Worm (Caenorhabditis elegans) whole organism, L1 larva: ENCODE measurements around the gene T04H1.5.

Experiments used
- C16A3.4 ChIP-seq: fragments of 150-350 bp; optimal IDR thresholded peaks from 2 replicates; lab custom pipeline; 2014; ENCODE audit warnings: missing biosample characterization, missing genetic modification characterization
- C34B4.2 ChIP-seq: sonication (generic microtip); optimal IDR thresholded peaks from 2 replicates; lab custom pipeline; 2017; ENCODE audit warnings: mild to moderate bottlenecking, missing genetic modification characterization, missing compliant biosample characterization
- Y116A8C.19 ChIP-seq: sonication (generic microtip); optimal IDR thresholded peaks from 2 replicates; lab custom pipeline; 2016; ENCODE audit warnings: missing compliant biosample characterization, missing genetic modification characterization, borderline replicate concordance
- aha-1 ChIP-seq: fragments of 150-350 bp; optimal IDR thresholded peaks from 2 replicates; lab custom pipeline; 2014; ENCODE audit warnings: missing biosample characterization, missing genetic modification characterization
- aly-2 ChIP-seq: fragments of 150-350 bp; optimal IDR thresholded peaks from 2 replicates; lab custom pipeline; 2014; ENCODE audit warnings: missing biosample characterization, missing genetic modification characterization
- ama-1 ChIP-seq: fragments of 150-350 bp; optimal IDR thresholded peaks from 2 replicates; lab custom pipeline; 2014
- blmp-1 ChIP-seq: fragments of 150-350 bp; optimal IDR thresholded peaks from 2 replicates; lab custom pipeline; 2014; ENCODE audit warnings: missing biosample characterization, missing genetic modification characterization
- ceh-8 ChIP-seq: fragments of 200-800 bp; sonication (Bioruptor generic); optimal IDR thresholded peaks from 2 replicates; lab custom pipeline; 2018; ENCODE audit warnings: mild to moderate bottlenecking, missing genetic modification characterization, moderate library complexity, missing compliant biosample characterization
- ceh-82 ChIP-seq, 3 experiments: fragments of 150-350 bp in 1 of 3; sonication (generic microtip) in 2 of 3; optimal IDR thresholded peaks; 2 replicates each; lab custom pipeline; 2014 to 2017; ENCODE audit warnings: missing biosample characterization in 3 of 3, missing genetic modification characterization in 3 of 3
- ceh-88 ChIP-seq: fragments of 200-800 bp; sonication (Bioruptor generic); IDR thresholded peaks from 2 replicates; pipeline ENCODE4 v1.3.6; 2022; ENCODE audit warnings: missing genetic modification characterization, missing compliant biosample characterization
- ceh-90 ChIP-seq: sonication (generic microtip); optimal IDR thresholded peaks from 2 replicates; lab custom pipeline; 2016; ENCODE audit warnings: missing genetic modification characterization, missing compliant biosample characterization
- ces-1 ChIP-seq: fragments of 150-350 bp; optimal IDR thresholded peaks from 2 replicates; lab custom pipeline; 2014; ENCODE audit warnings: missing biosample characterization, missing genetic modification reagents, missing genetic modification characterization
- dpl-1 ChIP-seq, 3 experiments: fragments of 150-350 bp in 2 of 3; sonication (generic microtip) in 1 of 3; optimal IDR thresholded peaks; 2 replicates each; lab custom pipeline; 2014 to 2017; ENCODE audit warnings: missing biosample characterization in 3 of 3, missing genetic modification characterization in 3 of 3, missing genetic modification reagents in 3 of 3
- efl-1 ChIP-seq, 4 experiments: fragments of 150-350 bp; optimal IDR thresholded peaks in 3 of 4; peaks in 1 of 4; 1 replicate in 1 of 4; 2 replicates in 3 of 4; lab custom pipeline; 2014; ENCODE audit warnings: missing biosample characterization in 2 of 4, missing genetic modification characterization in 2 of 4, missing genetic modification reagents in 2 of 4
- efl-3 ChIP-seq: fragments of 200-800 bp; sonication (Bioruptor generic); optimal IDR thresholded peaks from 2 replicates; lab custom pipeline; 2018; ENCODE audit warnings: mild to moderate bottlenecking, missing genetic modification characterization, missing compliant biosample characterization
- egl-13 ChIP-seq: sonication (generic microtip); optimal IDR thresholded peaks from 2 replicates; lab custom pipeline; 2016; ENCODE audit warnings: missing genotype, missing genetic modification reagents, missing genetic modification characterization, missing compliant biosample characterization
- elt-2 ChIP-seq: sonication (generic microtip); optimal IDR thresholded peaks from 2 replicates; lab custom pipeline; 2016; ENCODE audit warnings: missing genetic modification characterization, mild to moderate bottlenecking, inconsistent platforms, missing compliant biosample characterization, missing genetic modification reagents
- elt-3 ChIP-seq, 6 experiments: fragments of 150-350 bp in 1 of 6; sonication (generic microtip); optimal IDR thresholded peaks; 2 replicates each; lab custom pipeline; 2017 to 2018; ENCODE audit warnings: missing biosample characterization in 6 of 6, missing genetic modification characterization in 6 of 6, inconsistent platforms in 1 of 6
- fkh-10 ChIP-seq: sonication (generic microtip); optimal IDR thresholded peaks from 2 replicates; lab custom pipeline; 2017; ENCODE audit warnings: missing biosample characterization, missing genetic modification reagents, missing genetic modification characterization
- fos-1 ChIP-seq: fragments of 150-350 bp; optimal IDR thresholded peaks from 2 replicates; lab custom pipeline; 2014; ENCODE audit warnings: missing biosample characterization, missing genetic modification characterization
- grh-1 ChIP-seq: fragments of 200-800 bp; sonication (Bioruptor generic); IDR thresholded peaks from 2 replicates; pipeline ENCODE4 v1.3.6; 2022; ENCODE audit warnings: missing genetic modification reagents, missing genetic modification characterization, missing compliant biosample characterization
- hlh-17 ChIP-seq: fragments of 200-800 bp; sonication (Bioruptor generic); optimal IDR thresholded peaks from 2 replicates; lab custom pipeline; 2018; ENCODE audit warnings: missing genetic modification characterization, mild to moderate bottlenecking, missing compliant biosample characterization, moderate library complexity, borderline replicate concordance
- hpl-2 ChIP-seq: fragments of 150-350 bp; optimal IDR thresholded peaks from 2 replicates; lab custom pipeline; 2014; ENCODE audit warnings: missing biosample characterization, missing genetic modification reagents, missing genetic modification characterization
- lin-13 ChIP-seq: fragments of 150-350 bp; optimal IDR thresholded peaks from 2 replicates; lab custom pipeline; 2014; ENCODE audit warnings: missing biosample characterization, missing genetic modification reagents, missing genetic modification characterization
- lin-14 ChIP-seq: fragments of 200-800 bp; sonication (Bioruptor generic); optimal IDR thresholded peaks from 2 replicates; lab custom pipeline; 2018; ENCODE audit warnings: mild to moderate bottlenecking, missing genetic modification characterization, moderate library complexity, missing compliant biosample characterization
- lin-15B ChIP-seq: fragments of 150-350 bp; sonication (generic microtip); optimal IDR thresholded peaks from 3 replicates; lab custom pipeline; 2014; ENCODE audit warnings: missing biosample characterization, missing genetic modification characterization
- lin-35 ChIP-seq, 2 experiments: fragments of 150-350 bp; optimal IDR thresholded peaks; 2 replicates each; lab custom pipeline; 2014; ENCODE audit warnings: missing biosample characterization in 2 of 2, missing genetic modification characterization in 2 of 2, missing genetic modification reagents in 2 of 2
- lsy-2 ChIP-seq, 2 experiments: fragments of 150-350 bp; optimal IDR thresholded peaks; 2 replicates each; lab custom pipeline; 2014; ENCODE audit warnings: missing biosample characterization in 2 of 2, missing genetic modification characterization in 2 of 2
- mab-9 ChIP-seq: fragments of 200-800 bp; sonication (Bioruptor generic); IDR thresholded peaks from 2 replicates; pipeline ENCODE4 v1.3.6; 2022; ENCODE audit warnings: missing genetic modification reagents, missing genetic modification characterization, missing compliant biosample characterization
- mep-1 ChIP-seq: fragments of 150-350 bp; optimal IDR thresholded peaks from 2 replicates; lab custom pipeline; 2014; ENCODE audit warnings: missing biosample characterization, missing genetic modification characterization
- nhr-11 ChIP-seq: fragments of 150-350 bp; optimal IDR thresholded peaks from 2 replicates; lab custom pipeline; 2014; ENCODE audit warnings: missing biosample characterization, missing genetic modification characterization
- nhr-12 ChIP-seq: sonication (generic microtip); optimal IDR thresholded peaks from 2 replicates; lab custom pipeline; 2017; ENCODE audit warnings: missing biosample characterization, missing genetic modification characterization
- nhr-19 ChIP-seq: fragments of 200-800 bp; sonication (Bioruptor generic); conservative IDR thresholded peaks from 2 replicates; pipeline ENCODE4 v1.3.6; 2022; ENCODE audit warnings: missing genetic modification characterization, missing compliant biosample characterization
- nhr-237 ChIP-seq: fragments of 150-350 bp; optimal IDR thresholded peaks from 2 replicates; lab custom pipeline; 2014; ENCODE audit warnings: missing biosample characterization, missing genetic modification characterization
- nhr-28 ChIP-seq: fragments of 150-350 bp; optimal IDR thresholded peaks from 2 replicates; lab custom pipeline; 2014; ENCODE audit warnings: missing biosample characterization, missing genetic modification characterization
- nhr-71 ChIP-seq: sonication (generic microtip); optimal IDR thresholded peaks from 2 replicates; lab custom pipeline; 2016; ENCODE audit warnings: mild to moderate bottlenecking, missing genetic modification characterization, moderate library complexity, missing compliant biosample characterization
- nhr-76 ChIP-seq: sonication (generic microtip); optimal IDR thresholded peaks from 2 replicates; lab custom pipeline; 2017; ENCODE audit warnings: missing biosample characterization, missing genetic modification characterization
- nhr-77 ChIP-seq: fragments of 150-350 bp; optimal IDR thresholded peaks from 2 replicates; lab custom pipeline; 2014; ENCODE audit warnings: missing biosample characterization, missing genetic modification characterization
- pax-3 ChIP-seq: fragments of 200-800 bp; sonication (Bioruptor generic); optimal IDR thresholded peaks from 2 replicates; lab custom pipeline; 2018; ENCODE audit warnings: mild to moderate bottlenecking, missing genetic modification characterization, moderate library complexity, missing compliant biosample characterization
- pqm-1 ChIP-seq: sonication (generic microtip); optimal IDR thresholded peaks from 3 replicates; lab custom pipeline; 2017; ENCODE audit warnings: missing biosample characterization, missing genetic modification characterization
- skn-1 ChIP-seq: fragments of 150-350 bp; optimal IDR thresholded peaks from 2 replicates; lab custom pipeline; 2014; ENCODE audit warnings: missing biosample characterization, missing genetic modification characterization
- snpc-4 ChIP-seq: fragments of 150-350 bp; optimal IDR thresholded peaks from 2 replicates; lab custom pipeline; 2014; ENCODE audit warnings: missing biosample characterization, missing genetic modification characterization
- snu-23 ChIP-seq: sonication (generic microtip); optimal IDR thresholded peaks from 2 replicates; lab custom pipeline; 2016; ENCODE audit warnings: missing genetic modification characterization, missing compliant biosample characterization
- sox-4 ChIP-seq: sonication (generic microtip); optimal IDR thresholded peaks from 2 replicates; lab custom pipeline; 2016; ENCODE audit warnings: missing genetic modification characterization, missing compliant biosample characterization
- sptf-1 ChIP-seq: fragments of 150-350 bp; optimal IDR thresholded peaks from 2 replicates; lab custom pipeline; 2014; ENCODE audit warnings: missing biosample characterization, missing genetic modification characterization
- unc-30 ChIP-seq: sonication (generic microtip); optimal IDR thresholded peaks from 2 replicates; lab custom pipeline; 2017; ENCODE audit warnings: missing biosample characterization, missing genetic modification characterization
- unc-62 ChIP-seq: fragments of 150-350 bp; optimal IDR thresholded peaks from 2 replicates; lab custom pipeline; 2014; ENCODE audit warnings: missing biosample characterization, missing genetic modification reagents, missing genetic modification characterization
- unc-98 ChIP-seq: fragments of 200-800 bp; sonication (Bioruptor generic); IDR thresholded peaks from 2 replicates; pipeline ENCODE4 v1.3.6; 2022; ENCODE audit warnings: missing genetic modification characterization, missing compliant biosample characterization
- vab-15 ChIP-seq: sonication (generic microtip); optimal IDR thresholded peaks from 2 replicates; lab custom pipeline; 2017; ENCODE audit warnings: missing genotype, mild to moderate bottlenecking, missing genetic modification characterization, missing compliant biosample characterization
- xbp-1 ChIP-seq: sonication (generic microtip); optimal IDR thresholded peaks from 2 replicates; lab custom pipeline; 2016; ENCODE audit warnings: missing genetic modification characterization, missing compliant biosample characterization

Gene T04H1.5

DNA sequence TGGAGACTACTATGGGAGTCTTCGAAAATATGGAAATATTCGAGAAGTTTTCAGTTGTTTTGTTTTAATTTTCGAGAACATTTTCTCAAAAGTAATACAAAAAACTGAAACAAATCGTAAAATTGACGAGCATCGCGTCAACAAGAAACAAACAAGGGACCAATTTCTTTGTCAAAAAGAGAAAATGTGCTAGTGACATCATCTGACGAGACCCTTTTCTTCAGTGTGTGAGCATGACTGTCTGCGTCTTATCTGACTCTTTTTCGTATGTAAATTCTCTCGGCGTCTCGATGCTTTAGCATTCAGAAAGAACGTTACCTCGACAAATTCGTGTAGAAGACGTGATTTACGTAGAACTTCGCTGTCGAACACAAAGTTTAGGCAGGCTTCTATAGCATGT is 36.5 kb downstream of the T04H1.5 start:
- no peak for TF ChIP-seq efl-1 (optimal IDR thresholded peaks at IDR 0.05; lab: Kevin White, UChicago)
- peak in 1 of 2 experiments; percentile 22 for TF ChIP-seq efl-1 (GFP tag; optimal IDR thresholded peaks at IDR 0.05 in 1 of 2; lab: Kevin White, UChicago)
- peak in 1 of 3 experiments; percentile 13 for TF ChIP-seq ceh-82 (tag; optimal IDR thresholded peaks at IDR 0.05; lab: Kevin White, UChicago)
- TF ChIP-seq mab-9 (GFP tag; lab: Robert Waterston, UW), result no peak
- TF ChIP-seq ceh-90 (tag; lab: Kevin White, UChicago), result no peak
- TF ChIP-seq blmp-1 (tag; lab: Kevin White, UChicago), result no peak
- peak; percentile 67 for TF ChIP-seq lin-14 (GFP tag; lab: Kevin White, UChicago)
- TF ChIP-seq lsy-2 (tag; optimal IDR thresholded peaks at IDR 0.05; lab: Kevin White, UChicago), result peak in 1 of 2 experiments; percentile 34
- peak in 1 of 2 experiments; percentile 2 for TF ChIP-seq lin-35 (GFP tag; optimal IDR thresholded peaks at IDR 0.05; lab: Kevin White, UChicago)

DNA sequence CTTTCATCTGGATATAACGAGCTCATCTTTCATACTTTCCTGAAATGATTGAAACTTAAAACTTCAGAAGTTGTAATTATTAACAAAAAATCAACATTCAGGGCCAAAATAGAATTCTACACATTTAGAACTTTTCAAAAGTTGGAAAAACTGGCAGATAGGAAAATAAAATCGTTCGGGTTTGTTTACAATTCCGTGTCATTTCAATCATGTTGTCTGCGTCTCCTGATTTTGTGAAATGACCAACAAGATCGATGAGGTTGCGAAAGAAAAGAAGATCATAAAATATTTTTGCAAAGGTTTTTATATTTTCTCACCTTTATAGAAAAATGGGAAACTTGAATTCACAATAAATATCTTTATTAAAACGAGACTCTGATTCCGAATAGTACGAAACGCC is 37.4 kb downstream of the T04H1.5 start, which contains the start of gene rskd-1:
Gene rskd-1 (minus strand): TSS at position 39 of the 400 bp plus-strand sequence.
- TF ChIP-seq nhr-28 (tag; lab: Kevin White, UChicago) (no peak), vab-15 (no peak), blmp-1 (tag; lab: Kevin White, UChicago) (peak; percentile 36), efl-1 (optimal IDR thresholded peaks at IDR 0.05; lab: Kevin White, UChicago) (peak in 1 of 2 experiments; percentile 31), efl-1 (GFP tag; optimal IDR thresholded peaks at IDR 0.05 in 1 of 2; lab: Kevin White, UChicago) (peak; percentile 24 to 76), skn-1 (tag; lab: Kevin White, UChicago) (peak; percentile 6), nhr-19 (GFP tag; lab: Robert Waterston, UW) (no peak), ceh-8 (no peak), sptf-1 (tag; lab: Kevin White, UChicago) (no peak), ceh-82 (tag; optimal IDR thresholded peaks at IDR 0.05; lab: Kevin White, UChicago) (no peak), C16A3.4 (peak; percentile 39), lin-13 (no peak), sox-4 (no peak), nhr-12 (no peak), Y116A8C.19 (tag; lab: Kevin White, UChicago) (no peak), aha-1 (no peak), nhr-77 (tag; lab: Kevin White, UChicago) (no peak), pax-3 (no peak), dpl-1 (GFP tag; optimal IDR thresholded peaks at IDR 0.05; lab: Kevin White, UChicago) (peak in 2 of 3 experiments; percentile 13 to 28), lin-35 (GFP tag; optimal IDR thresholded peaks at IDR 0.05; lab: Kevin White, UChicago) (peak in 1 of 2 experiments; percentile 14), snu-23 (GFP tag; lab: Kevin White, UChicago) (peak; percentile 29), unc-30 (tag; lab: Kevin White, UChicago) (no peak), lin-15B (tag; lab: Kevin White, UChicago) (no peak), elt-3 (tag; optimal IDR thresholded peaks at IDR 0.05; lab: Kevin White, UChicago) (no peak), mep-1 (peak; percentile 47), lsy-2 (tag; optimal IDR thresholded peaks at IDR 0.05; lab: Kevin White, UChicago) (peak in 1 of 2 experiments; percentile 35), snpc-4 (tag; lab: Kevin White, UChicago) (no peak), nhr-237 (tag; lab: Kevin White, UChicago) (no peak), xbp-1 (tag; lab: Kevin White, UChicago) (no peak), hlh-17 (GFP tag; lab: Kevin White, UChicago) (no peak), ama-1 (lab: Kevin White, UChicago) (no peak), ceh-90 (tag; lab: Kevin White, UChicago) (no peak), C34B4.2 (no peak), fos-1 (tag; lab: Kevin White, UChicago) (no peak), unc-62 (GFP tag; lab: Kevin White, UChicago) (no peak), ces-1 (no peak), hpl-2 (GFP tag; lab: Kevin White, UChicago) (no peak), aly-2 (tag; lab: Kevin White, UChicago) (no peak), nhr-11 (tag; lab: Kevin White, UChicago) (no peak), nhr-71 (tag; lab: Kevin White, UChicago) (peak; percentile 6), grh-1 (GFP tag; lab: Robert Waterston, UW) (no peak), pqm-1 (tag; lab: Kevin White, UChicago) (no peak), fkh-10 (GFP tag; lab: Kevin White, UChicago) (no peak), efl-3 (GFP tag; lab: Kevin White, UChicago) (no peak), nhr-76 (tag; lab: Kevin White, UChicago) (no peak), ceh-88 (no peak), elt-2 (no peak), unc-98 (GFP tag; lab: Robert Waterston, UW) (no peak), egl-13 (no peak)
